Fruit fly (Drosophila melanogaster) Kc167 (cell line): ENCODE measurements around the gene CG31139.

Source experiments
- Myc ChIP-seq: fragments of >200 bp; optimal IDR thresholded peaks from 2 replicates; lab custom pipeline; 2017; ENCODE audit warnings: missing external identifiers
- ttk ChIP-seq: sonication (Bioruptor generic); optimal IDR thresholded peaks from 2 replicates; lab custom pipeline; 2017; ENCODE audit warnings: missing external identifiers

DNA sequence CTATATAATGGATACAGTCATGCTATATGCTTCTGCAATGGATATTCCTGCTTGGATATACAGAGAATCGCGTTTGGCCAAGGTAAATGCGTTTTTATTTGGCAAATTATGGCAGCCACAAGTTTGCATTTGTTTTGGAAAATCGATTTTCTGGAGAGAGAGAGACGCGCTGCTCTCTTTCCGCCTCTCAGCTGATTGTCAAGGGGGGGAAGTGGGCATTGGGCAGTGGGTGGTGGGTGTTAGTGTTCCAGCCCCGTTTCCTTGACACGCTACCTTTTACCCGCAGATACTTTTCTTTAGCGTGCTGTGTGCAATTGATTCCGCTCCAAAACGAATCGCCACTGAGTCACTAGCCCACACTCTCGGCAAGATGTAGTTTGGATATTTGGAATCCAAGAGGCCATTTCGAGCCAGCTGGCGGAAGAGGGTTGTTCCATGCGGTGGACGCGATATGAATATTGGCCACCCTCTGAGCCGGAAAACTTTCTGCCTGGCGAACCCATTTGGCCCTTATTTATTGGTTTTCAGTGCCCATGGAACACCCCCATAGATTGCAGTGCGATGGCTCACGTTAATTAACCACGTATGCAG is 6.4 kb upstream of the CG31139 start:
- TF ChIP-seq ttk (lab: Kevin White, UChicago) (no peak), Myc (lab: Kevin White, UChicago) (no peak)
